Fruit fly (Drosophila melanogaster) whole organism, prepupa: ENCODE results near the gene wrm1.

Source experiments
- Blimp-1 ChIP-seq: fragments of 200-800 bp; sonication (Bioruptor generic); optimal IDR thresholded peaks from 3 replicates; lab custom pipeline; 2017; ENCODE audit warnings: missing biosample characterization, missing genetic modification characterization, mild to moderate bottlenecking, moderate library complexity, missing genetic modification reagents
- CG10631 ChIP-seq: fragments of 200-800 bp; sonication (Bioruptor generic); optimal IDR thresholded peaks from 2 replicates; lab custom pipeline; 2016; ENCODE audit warnings: missing biosample characterization, missing genetic modification characterization
- CG11294 ChIP-seq: fragments of 200-800 bp; sonication (Bioruptor generic); IDR thresholded peaks from 2 replicates; pipeline ENCODE4 v1.3.6; 2022; ENCODE audit warnings: missing biosample characterization, missing genetic modification characterization
- CG11902 ChIP-seq: fragments of 200-800 bp; sonication (Bioruptor generic); optimal IDR thresholded peaks from 3 replicates; lab custom pipeline; 2016; ENCODE audit warnings: missing biosample characterization, missing genetic modification characterization
- CG15336 ChIP-seq: fragments of 200-800 bp; sonication (Bioruptor generic); IDR thresholded peaks from 2 replicates; pipeline ENCODE4 v1.3.6; 2022; ENCODE audit warnings: missing biosample characterization, missing genetic modification characterization
- CG16779 ChIP-seq: fragments of 200-800 bp; sonication (Bioruptor generic); optimal IDR thresholded peaks from 3 replicates; lab custom pipeline; 2017; ENCODE audit warnings: missing biosample characterization, mild to moderate bottlenecking, missing genetic modification characterization
- CG3032 ChIP-seq: fragments of 200-800 bp; optimal IDR thresholded peaks from 2 replicates; lab custom pipeline; 2019; ENCODE audit warnings: missing biosample characterization, mild to moderate bottlenecking, missing genetic modification characterization, moderate library complexity
- CG31627 ChIP-seq: fragments of 200-800 bp; sonication (Bioruptor generic); optimal IDR thresholded peaks from 3 replicates; lab custom pipeline; 2016; ENCODE audit warnings: missing biosample characterization, missing genetic modification characterization
- CG32006 ChIP-seq: fragments of 200-800 bp; sonication (Bioruptor generic); optimal IDR thresholded peaks from 3 replicates; lab custom pipeline; 2017; ENCODE audit warnings: missing biosample characterization, mild to moderate bottlenecking, missing genetic modification characterization
- CG34406 ChIP-seq: fragments of 200-800 bp; sonication (Bioruptor generic); optimal IDR thresholded peaks from 3 replicates; lab custom pipeline; 2016; ENCODE audit warnings: missing biosample characterization, missing genetic modification characterization
- CG3919 ChIP-seq: fragments of 200-800 bp; sonication (Bioruptor generic); optimal IDR thresholded peaks from 3 replicates; lab custom pipeline; 2016; ENCODE audit warnings: missing biosample characterization, missing genetic modification characterization
- CG4318 ChIP-seq: fragments of 200-800 bp; sonication (Bioruptor generic); optimal IDR thresholded peaks from 3 replicates; lab custom pipeline; 2017; ENCODE audit warnings: missing biosample characterization, mild to moderate bottlenecking, missing genetic modification characterization
- CG6163 ChIP-seq: fragments of 200-800 bp; sonication (Bioruptor generic); IDR thresholded peaks from 3 replicates; pipeline ENCODE4 v1.3.6; 2022; ENCODE audit warnings: missing biosample characterization, missing genetic modification characterization
- CG6792 ChIP-seq: fragments of 200-800 bp; sonication (Bioruptor generic); optimal IDR thresholded peaks from 3 replicates; lab custom pipeline; 2016; ENCODE audit warnings: missing biosample characterization, missing genetic modification characterization
- CG6808 ChIP-seq: fragments of 200-800 bp; sonication (Bioruptor generic); optimal IDR thresholded peaks from 3 replicates; lab custom pipeline; 2017; ENCODE audit warnings: missing biosample characterization, missing genetic modification characterization, mild to moderate bottlenecking, moderate library complexity, missing genetic modification reagents
- CG6854 ChIP-seq: fragments of 200-800 bp; sonication (Bioruptor generic); optimal IDR thresholded peaks from 2 replicates; lab custom pipeline; 2017; ENCODE audit warnings: missing biosample characterization, mild to moderate bottlenecking, missing genetic modification characterization
- CG8119 ChIP-seq: fragments of 200-800 bp; sonication (Bioruptor generic); IDR thresholded peaks from 3 replicates; pipeline ENCODE4 v1.3.6; 2022; ENCODE audit warnings: missing biosample characterization, missing genetic modification characterization
- CG8319 ChIP-seq: fragments of 200-800 bp; sonication (Bioruptor generic); optimal IDR thresholded peaks from 3 replicates; lab custom pipeline; 2016; ENCODE audit warnings: missing biosample characterization, missing genetic modification characterization
- CG8632 ChIP-seq: fragments of 200-800 bp; sonication (Bioruptor generic); optimal IDR thresholded peaks from 3 replicates; lab custom pipeline; 2016; ENCODE audit warnings: missing biosample characterization, missing genetic modification characterization
- Eip78C ChIP-seq: fragments of 200-800 bp; sonication (Bioruptor generic); peaks from one replicate; lab custom pipeline; 2016; ENCODE audit warnings: missing biosample characterization, missing genetic modification characterization
- Ets21C ChIP-seq: fragments of 200-800 bp; sonication (Bioruptor generic); optimal IDR thresholded peaks from 3 replicates; lab custom pipeline; 2016; ENCODE audit warnings: missing biosample characterization, missing genetic modification characterization
- Ets96B ChIP-seq: fragments of 200-800 bp; optimal IDR thresholded peaks from 2 replicates; lab custom pipeline; 2019; ENCODE audit warnings: missing biosample characterization, mild to moderate bottlenecking, missing genetic modification characterization, moderate library complexity
- Hr38 ChIP-seq: sonication (Bioruptor generic); optimal IDR thresholded peaks from 2 replicates; lab custom pipeline; 2016; ENCODE audit warnings: missing biosample characterization, missing genetic modification characterization
- Hr39 ChIP-seq: fragments of 200-800 bp; sonication (Bioruptor generic); optimal IDR thresholded peaks from 2 replicates; lab custom pipeline; 2016; ENCODE audit warnings: missing biosample characterization, missing genetic modification characterization
- Hr4 ChIP-seq: fragments of 200-800 bp; sonication (Bioruptor generic); optimal IDR thresholded peaks from 3 replicates; lab custom pipeline; 2016; ENCODE audit warnings: missing biosample characterization, missing genetic modification characterization
- Lpt ChIP-seq: fragments of 200-800 bp; sonication (Bioruptor generic); optimal IDR thresholded peaks from 3 replicates; lab custom pipeline; 2016; ENCODE audit warnings: missing biosample characterization, missing genetic modification characterization
- Met ChIP-seq: fragments of 200-800 bp; sonication (Bioruptor generic); optimal IDR thresholded peaks from 3 replicates; lab custom pipeline; 2016; ENCODE audit warnings: missing biosample characterization, missing genetic modification characterization
- OdsH ChIP-seq: fragments of 200-800 bp; sonication (Bioruptor generic); optimal IDR thresholded peaks from 3 replicates; lab custom pipeline; 2016; ENCODE audit warnings: missing biosample characterization, missing genetic modification characterization
- Sox14 ChIP-seq: fragments of 200-800 bp; sonication (Bioruptor generic); optimal IDR thresholded peaks from 3 replicates; lab custom pipeline; 2016; ENCODE audit warnings: missing biosample characterization, missing genetic modification characterization
- Sox15 ChIP-seq: fragments of 200-800 bp; sonication (Bioruptor generic); optimal IDR thresholded peaks from 3 replicates; lab custom pipeline; 2016; ENCODE audit warnings: missing biosample characterization, missing genetic modification characterization
- cyc ChIP-seq: fragments of 200-800 bp; sonication (Bioruptor generic); optimal IDR thresholded peaks from 3 replicates; lab custom pipeline; 2016; ENCODE audit warnings: missing biosample characterization, missing genetic modification characterization
- dac ChIP-seq: fragments of 200-800 bp; sonication (Bioruptor generic); optimal IDR thresholded peaks from 2 replicates; lab custom pipeline; 2017; ENCODE audit warnings: missing biosample characterization, mild to moderate bottlenecking, missing genetic modification characterization
- eg ChIP-seq: fragments of 200-800 bp; sonication (Bioruptor generic); IDR thresholded peaks from 3 replicates; pipeline ENCODE4 v1.3.6; 2022; ENCODE audit warnings: missing biosample characterization, missing genetic modification characterization
- esn ChIP-seq: fragments of 200-800 bp; sonication (Bioruptor generic); optimal IDR thresholded peaks from 2 replicates; lab custom pipeline; 2016; ENCODE audit warnings: missing biosample characterization, mild to moderate bottlenecking, missing genetic modification characterization, moderate library complexity
- fd59A ChIP-seq: fragments of 200-800 bp; sonication (Bioruptor generic); optimal IDR thresholded peaks from 2 replicates; lab custom pipeline; 2017; ENCODE audit warnings: missing biosample characterization, mild to moderate bottlenecking, missing genetic modification characterization, missing genetic modification reagents
- lz ChIP-seq: fragments of 200-800 bp; sonication (Bioruptor generic); optimal IDR thresholded peaks from 3 replicates; lab custom pipeline; 2016; ENCODE audit warnings: missing biosample characterization, missing genetic modification characterization
- net ChIP-seq: fragments of 200-800 bp; sonication (Bioruptor generic); optimal IDR thresholded peaks from 3 replicates; lab custom pipeline; 2016; ENCODE audit warnings: missing biosample characterization, missing genetic modification characterization
- salr ChIP-seq, 2 experiments: fragments of 200-800 bp; sonication (Bioruptor generic); optimal IDR thresholded peaks; 3 replicates each; lab custom pipeline; 2016 to 2018; ENCODE audit warnings: missing biosample characterization in 2 of 2, missing genetic modification characterization in 2 of 2, mild to moderate bottlenecking in 1 of 2
- spab ChIP-seq: fragments of 200-800 bp; sonication (Bioruptor generic); optimal IDR thresholded peaks from 2 replicates; lab custom pipeline; 2017; ENCODE audit warnings: missing biosample characterization, mild to moderate bottlenecking, missing genetic modification characterization, missing genetic modification reagents
- svp ChIP-seq: fragments of 200-800 bp; sonication (Bioruptor generic); peaks from one replicate; lab custom pipeline; 2016; ENCODE audit warnings: missing biosample characterization, missing genetic modification characterization
- vri ChIP-seq: fragments of 200-800 bp; sonication (Bioruptor generic); optimal IDR thresholded peaks from 3 replicates; lab custom pipeline; 2016; ENCODE audit warnings: missing biosample characterization, mild to moderate bottlenecking, missing genetic modification characterization

wrm1 gene

dm6 chr3L:7344965-7345427, 10.0 kb upstream of the wrm1 start, which contains the start of gene Cln7 (continued):
- TF ChIP-seq cyc (GFP tag; lab: Kevin White, UChicago), result no peak
- peak; percentile 36 for TF ChIP-seq Ets96B (tag; lab: Kevin White, UChicago)
- TF ChIP-seq Hr39 (GFP tag; lab: Kevin White, UChicago), result no peak
- peak; percentile 54 for TF ChIP-seq CG34406 (GFP tag; lab: Kevin White, UChicago)
- no peak for TF ChIP-seq CG10631
- no peak; the same call in 1 of the 2 replicates for TF ChIP-seq CG11294 (GFP tag; lab: Robert Waterston, UW)
- TF ChIP-seq Hr4 (GFP tag; lab: Kevin White, UChicago), result no peak
- no peak for TF ChIP-seq CG4318
- peak; percentile 3 for TF ChIP-seq CG3032 (tag; lab: Kevin White, UChicago)
- TF ChIP-seq Eip78C, result peak; percentile 83
- no peak for TF ChIP-seq CG8319 (GFP tag; lab: Kevin White, UChicago)
- TF ChIP-seq salr (GFP tag; optimal IDR thresholded peaks at IDR 0.05; lab: Kevin White, UChicago), result no peak
- peak; percentile 71 for TF ChIP-seq esn
- peak; percentile 88 for TF ChIP-seq Sox14 (GFP tag; lab: Kevin White, UChicago)
- TF ChIP-seq CG6808, result peak; percentile 40

dm6 chr3L:7344001-7344400, 9.0 kb upstream of the wrm1 start:
- TF ChIP-seq Lpt (GFP tag; lab: Kevin White, UChicago), result no peak
- no peak for TF ChIP-seq CG16779 (tag; lab: Kevin White, UChicago)
- TF ChIP-seq Hr4 (GFP tag; lab: Kevin White, UChicago), result no peak
- TF ChIP-seq svp (GFP tag; lab: Kevin White, UChicago), result no peak

dm6 chr3L:7339216-7339742, 4.3 kb upstream of the wrm1 start, which contains the start of the genes lark and eco:
TSS of gene lark (plus strand) at chr3L:7339266.
TSS of gene eco (minus strand) at chr3L:7339340.
- peak; percentile 6; the same call in 1 of the 3 replicates for TF ChIP-seq eg (GFP tag; lab: Robert Waterston, UW)
- TF ChIP-seq dac (GFP tag; lab: Kevin White, UChicago), result no peak
- TF ChIP-seq CG6854 (GFP tag; lab: Kevin White, UChicago), result peak; percentile 68
- peak; percentile 60 for TF ChIP-seq Eip78C
- peak; percentile 57 for TF ChIP-seq CG15336 (GFP tag; lab: Robert Waterston, UW)
- peak; percentile 13 for TF ChIP-seq esn
- TF ChIP-seq CG8632 (GFP tag; lab: Kevin White, UChicago), result no peak
- TF ChIP-seq, all 60 proteins: peak for 5

dm6 chr3L:7338786-7339185, 3.8 kb upstream of the wrm1 start:
- no peak for TF ChIP-seq CG8119 (GFP tag; lab: Robert Waterston, UW)
- TF ChIP-seq Met (GFP tag; lab: Kevin White, UChicago), result no peak
- TF ChIP-seq esn, result peak; percentile 28
- no peak for TF ChIP-seq CG16779 (tag; lab: Kevin White, UChicago)
- no peak for TF ChIP-seq Sox15 (GFP tag; lab: Kevin White, UChicago)
- 0 out of 3 replicates have a peak, but pooled peaks have one; percentile 10 for TF ChIP-seq eg (GFP tag; lab: Robert Waterston, UW)
- TF ChIP-seq CG32006, result no peak
- no peak for TF ChIP-seq spab (GFP tag; lab: Kevin White, UChicago)
- TF ChIP-seq Blimp-1 (GFP tag; lab: Kevin White, UChicago), result no peak
- TF ChIP-seq CG8632 (GFP tag; lab: Kevin White, UChicago), result no peak
- no peak for TF ChIP-seq CG10631
- no peak for TF ChIP-seq CG3919 (GFP tag; lab: Kevin White, UChicago)
- TF ChIP-seq Hr38, result no peak
- no peak for TF ChIP-seq CG15336 (GFP tag; lab: Robert Waterston, UW)
- TF ChIP-seq CG11902, result no peak
- TF ChIP-seq Hr39 (GFP tag; lab: Kevin White, UChicago), result no peak
- no peak for TF ChIP-seq OdsH (GFP tag; lab: Kevin White, UChicago)
- no peak for TF ChIP-seq fd59A (GFP tag; lab: Kevin White, UChicago)
- TF ChIP-seq vri (GFP tag; lab: Kevin White, UChicago), result no peak
- TF ChIP-seq CG11294 (GFP tag; lab: Robert Waterston, UW), result no peak
- TF ChIP-seq CG6792 (GFP tag; lab: Kevin White, UChicago), result no peak
- TF ChIP-seq CG6163 (GFP tag; lab: Robert Waterston, UW), result no peak
- TF ChIP-seq Ets96B (tag; lab: Kevin White, UChicago), result no peak
- peak; percentile 11 for TF ChIP-seq cyc (GFP tag; lab: Kevin White, UChicago)
- TF ChIP-seq svp (GFP tag; lab: Kevin White, UChicago), result no peak
- TF ChIP-seq CG6854 (GFP tag; lab: Kevin White, UChicago), result no peak
- no peak for TF ChIP-seq Eip78C
- TF ChIP-seq salr (GFP tag; optimal IDR thresholded peaks at IDR 0.05; lab: Kevin White, UChicago), result no peak
- no peak for TF ChIP-seq net (GFP tag; lab: Kevin White, UChicago)
- TF ChIP-seq lz (GFP tag; lab: Kevin White, UChicago), result peak; percentile 32
- no peak for TF ChIP-seq Hr4 (GFP tag; lab: Kevin White, UChicago)
- TF ChIP-seq Ets21C (GFP tag; lab: Kevin White, UChicago), result no peak
- no peak for TF ChIP-seq CG31627
